Worm (Caenorhabditis elegans): ENCODE results near the gene F09E5.11.

The F09E5.11 gene

DNA sequence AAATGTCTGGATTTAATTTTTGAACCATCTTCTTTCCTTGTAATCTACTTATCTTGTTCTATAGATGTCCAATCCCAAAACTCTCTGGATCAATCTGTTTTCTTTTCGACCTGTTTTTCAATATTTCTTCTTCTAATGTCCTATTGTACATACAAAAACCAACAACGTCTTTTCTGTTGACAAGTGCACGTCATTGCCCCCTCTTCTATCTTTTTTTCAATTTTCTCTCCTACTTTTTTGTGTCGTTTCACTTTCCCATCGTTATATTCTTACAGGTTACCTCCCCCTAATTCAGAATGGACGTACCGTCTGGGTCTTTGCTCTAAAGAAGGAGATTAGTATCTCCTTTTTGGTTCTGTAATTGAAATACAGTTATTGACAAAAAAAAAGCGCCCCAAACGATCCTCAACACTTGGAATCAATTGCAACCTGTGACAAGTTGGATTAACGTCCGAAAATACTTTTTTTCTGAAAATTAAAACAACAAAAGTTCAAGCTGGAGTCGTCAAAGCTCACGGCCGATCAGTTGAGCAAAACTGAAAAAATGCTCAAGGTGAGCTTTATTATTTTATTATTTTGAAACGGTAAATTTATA is 35.2 kb downstream of the F09E5.11 start, which contains the start of gene vhp-1:
vhp-1 (plus strand) TSS at position 545 of the 595 bp plus-strand sequence.
- TF ChIP-seq repo-1 (tag; optimal IDR thresholded peaks at IDR 0.05) (no peak), mxl-1 (tag; optimal IDR thresholded peaks at IDR 0.05) (no peak), athp-1 (tag; optimal IDR thresholded peaks at IDR 0.05) (no peak), akir-1 (GFP tag; optimal IDR thresholded peaks at IDR 0.05) (no peak), mes-4 (tag; optimal IDR thresholded peaks at IDR 0.05) (no peak), attf-3 (GFP tag; conservative IDR thresholded peaks at IDR 0.05) (no peak), lin-26 (GFP tag; IDR thresholded peaks at IDR 0.05) (no peak), Y95B8A.8 (GFP tag; IDR thresholded peaks at IDR 0.05) (no peak), ama-1 (optimal IDR thresholded peaks at IDR 0.05) (no peak), ama-1 (GFP tag; optimal IDR thresholded peaks at IDR 0.05) (no peak), K12H6.12 (tag; optimal IDR thresholded peaks at IDR 0.05) (no peak), him-1 (tag; optimal IDR thresholded peaks at IDR 0.05) (no peak), dox-1 (GFP tag; IDR thresholded peaks at IDR 0.05) (no peak), Y56A3A.18 (GFP tag; IDR thresholded peaks at IDR 0.05) (no peak), madf-3 (GFP tag; IDR thresholded peaks at IDR 0.05) (no peak), Y67H2A.10 (GFP tag; conservative IDR thresholded peaks at IDR 0.05) (no peak)

DNA sequence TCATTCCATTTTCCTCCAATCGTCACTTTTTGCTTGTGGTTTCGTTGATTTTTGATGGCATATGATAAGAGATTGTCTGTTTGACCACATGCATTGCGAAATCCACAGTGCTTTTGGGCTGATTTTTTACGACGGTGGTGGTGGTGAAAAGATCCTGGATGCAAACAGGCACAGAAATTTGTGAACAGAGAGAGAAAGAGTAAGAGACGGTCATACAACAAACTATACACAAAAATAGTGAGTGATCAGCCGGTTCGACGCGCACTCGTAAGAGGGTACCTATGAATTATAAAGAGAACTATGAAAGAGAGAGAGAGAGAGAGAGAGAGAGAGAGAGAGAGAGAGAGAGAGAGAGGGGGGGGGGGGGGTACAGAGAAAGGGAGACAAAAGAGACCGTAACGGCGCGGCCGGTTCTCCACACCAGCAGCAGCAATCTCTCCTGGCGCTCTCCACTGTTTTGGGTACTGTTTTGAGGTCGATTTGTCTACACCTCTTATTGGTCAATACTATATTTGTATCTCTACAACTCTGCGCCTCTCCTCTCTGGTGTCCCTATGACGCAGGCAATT is 36.2 kb downstream of the F09E5.11 start:
- TF ChIP-seq ceh-91 (GFP tag; IDR thresholded peaks at IDR 0.05), result no peak
- TF ChIP-seq dox-1 (GFP tag; IDR thresholded peaks at IDR 0.05), result peak; percentile 76
- TF ChIP-seq lin-26 (GFP tag; IDR thresholded peaks at IDR 0.05), result no peak
- no peak for TF ChIP-seq nhr-90 (tag; optimal IDR thresholded peaks at IDR 0.05)
- TF ChIP-seq somi-1 (GFP tag; optimal IDR thresholded peaks at IDR 0.05), result peak; percentile 25
- TF ChIP-seq snpc-3.4 (tag; optimal IDR thresholded peaks at IDR 0.05), result no peak
- TF ChIP-seq zim-3 (tag; optimal IDR thresholded peaks at IDR 0.05), result no peak
- TF ChIP-seq ccch-3 (GFP tag; optimal IDR thresholded peaks at IDR 0.05), result no peak
- TF ChIP-seq let-607 (tag; optimal IDR thresholded peaks at IDR 0.05), result peak in 1 of 2 experiments; percentile 22
- peak; percentile 55 for TF ChIP-seq lin-40 (tag; optimal IDR thresholded peaks at IDR 0.05)
- no peak for TF ChIP-seq ztf-6 (GFP tag; IDR thresholded peaks at IDR 0.05)
- TF ChIP-seq ZK185.1 (tag; optimal IDR thresholded peaks at IDR 0.05; ENCODE audit: poor library complexity, severe bottlenecking), result peak; percentile 18
- TF ChIP-seq unc-130 (GFP tag; optimal IDR thresholded peaks at IDR 0.05), result no peak
- peak; percentile 62 for TF ChIP-seq ceh-27 (GFP tag; optimal IDR thresholded peaks at IDR 0.05)
- no peak for TF ChIP-seq madf-6 (GFP tag; IDR thresholded peaks at IDR 0.05)
- TF ChIP-seq him-1 (tag; optimal IDR thresholded peaks at IDR 0.05), result no peak
- TF ChIP-seq xnd-1 (tag; optimal IDR thresholded peaks at IDR 0.05), result no peak
- peak; percentile 46 for TF ChIP-seq gei-17 (GFP tag; optimal IDR thresholded peaks at IDR 0.05)
- peak; percentile 11 for TF ChIP-seq attf-5 (GFP tag; optimal IDR thresholded peaks at IDR 0.05)
- no peak for TF ChIP-seq F57C9.4 (tag; optimal IDR thresholded peaks at IDR 0.05)
- TF ChIP-seq nfyb-1 (GFP tag; IDR thresholded peaks at IDR 0.05), result 0 out of 2 replicates have a peak, but pooled peaks have one; percentile 18
- TF ChIP-seq hmg-1.2 (GFP tag; IDR thresholded peaks at IDR 0.05), result peak; percentile 83
- TF ChIP-seq K11D2.4 (GFP tag; IDR thresholded peaks at IDR 0.05), result 0 out of 2 replicates have a peak, but pooled peaks have one; percentile 16
- TF ChIP-seq dpff-1 (tag; optimal IDR thresholded peaks at IDR 0.05), result no peak
- TF ChIP-seq madf-8 (GFP tag; conservative IDR thresholded peaks at IDR 0.05), result no peak
- TF ChIP-seq tbp1 (GFP tag; optimal IDR thresholded peaks at IDR 0.05), result no peak
- no peak for TF ChIP-seq C17E4.6 (GFP tag; IDR thresholded peaks at IDR 0.05)
- no peak for TF ChIP-seq F23B12.7 (tag; optimal IDR thresholded peaks at IDR 0.05; ENCODE audit: insufficient read depth)
- TF ChIP-seq Y95B8A.8 (GFP tag; IDR thresholded peaks at IDR 0.05), result no peak
- TF ChIP-seq F49E8.2 (tag; optimal IDR thresholded peaks at IDR 0.05; ENCODE audit: insufficient read depth), result no peak
- peak; percentile 98 for TF ChIP-seq zfh-2 (GFP tag; conservative IDR thresholded peaks at IDR 0.05)
- TF ChIP-seq rec-8 (tag; optimal IDR thresholded peaks at IDR 0.05), result no peak
- no peak for TF ChIP-seq madf-3 (GFP tag; IDR thresholded peaks at IDR 0.05)
- TF ChIP-seq ztf-25 (GFP tag; IDR thresholded peaks at IDR 0.05), result no peak
- no peak for TF ChIP-seq F22D6.2 (tag; optimal IDR thresholded peaks at IDR 0.05)

Data from whole organism, young adult.